Fruit fly (Drosophila melanogaster) whole organism, embryonic: ENCODE measurements around the gene Rh2.

Experiments
- Aef1 ChIP-seq: fragments of 200-800 bp; sonication (Bioruptor generic); IDR thresholded peaks from 3 replicates; pipeline ENCODE4 v1.3.6; 2022; ENCODE audit warnings: missing biosample characterization, missing genetic modification characterization
- CG10321 ChIP-seq: fragments of 200-800 bp; sonication (Bioruptor generic); IDR thresholded peaks from 2 replicates; pipeline ENCODE4 v1.3.6; 2022; ENCODE audit warnings: missing biosample characterization, missing genetic modification characterization
- CG10366 ChIP-seq: fragments of 200-800 bp; sonication (Bioruptor generic); IDR thresholded peaks from 2 replicates; pipeline ENCODE4 v1.3.6; 2022; ENCODE audit warnings: missing biosample characterization, missing genetic modification characterization
- CG10565 ChIP-seq: fragments of 200-800 bp; sonication (Bioruptor generic); optimal IDR thresholded peaks from 3 replicates; lab custom pipeline; 2016; ENCODE audit warnings: missing biosample characterization, mild to moderate bottlenecking, missing genetic modification characterization
- CG12071 ChIP-seq: fragments of 200-800 bp; sonication (Bioruptor generic); optimal IDR thresholded peaks from 3 replicates; lab custom pipeline; 2018; ENCODE audit warnings: missing biosample characterization, mild to moderate bottlenecking, missing genetic modification characterization
- CG12299 ChIP-seq: fragments of 200-800 bp; sonication (Bioruptor generic); optimal IDR thresholded peaks from 2 replicates; lab custom pipeline; 2018; ENCODE audit warnings: missing biosample characterization, mild to moderate bottlenecking, missing genetic modification characterization
- CG13296 ChIP-seq: fragments of 200-800 bp; sonication (Bioruptor generic); optimal IDR thresholded peaks from 3 replicates; lab custom pipeline; 2018; ENCODE audit warnings: missing biosample characterization, mild to moderate bottlenecking, missing genetic modification characterization
- CG15514 ChIP-seq: fragments of 200-800 bp; sonication (Bioruptor generic); optimal IDR thresholded peaks from 3 replicates; lab custom pipeline; 2017; ENCODE audit warnings: missing biosample characterization, missing genetic modification characterization, mild to moderate bottlenecking, moderate library complexity, missing genetic modification reagents
- CG15601 ChIP-seq: fragments of 200-800 bp; sonication (Bioruptor generic); optimal IDR thresholded peaks from 3 replicates; lab custom pipeline; 2019; ENCODE audit warnings: missing biosample characterization, mild to moderate bottlenecking, missing genetic modification characterization, moderate library complexity
- CG16815 ChIP-seq: fragments of 200-800 bp; sonication (Bioruptor generic); optimal IDR thresholded peaks from 3 replicates; lab custom pipeline; 2017; ENCODE audit warnings: missing biosample characterization, mild to moderate bottlenecking, missing genetic modification characterization
- CG16863 ChIP-seq: fragments of 200-800 bp; sonication (Bioruptor generic); optimal IDR thresholded peaks from 3 replicates; lab custom pipeline; 2016; ENCODE audit warnings: missing biosample characterization, missing genetic modification characterization
- CG2712 ChIP-seq: fragments of 200-800 bp; optimal IDR thresholded peaks from 3 replicates; lab custom pipeline; 2019; ENCODE audit warnings: missing biosample characterization, mild to moderate bottlenecking, missing genetic modification characterization, moderate library complexity
- CG32767 ChIP-seq: fragments of 200-800 bp; sonication (Bioruptor generic); IDR thresholded peaks from 2 replicates; pipeline ENCODE4 v1.3.6; 2022; ENCODE audit warnings: missing biosample characterization, missing genetic modification characterization
- CG33213 ChIP-seq: fragments of 200-800 bp; sonication (Bioruptor generic); optimal IDR thresholded peaks from 3 replicates; lab custom pipeline; 2016; ENCODE audit warnings: missing biosample characterization, missing genetic modification characterization
- CG3407 ChIP-seq: fragments of 200-800 bp; sonication (Bioruptor generic); optimal IDR thresholded peaks from 2 replicates; lab custom pipeline; 2018; ENCODE audit warnings: missing biosample characterization, mild to moderate bottlenecking, missing genetic modification characterization
- CG4360 ChIP-seq: fragments of 200-800 bp; sonication (Bioruptor generic); IDR thresholded peaks from 2 replicates; pipeline ENCODE4 v1.3.6; 2022; ENCODE audit warnings: missing biosample characterization, missing genetic modification characterization
- CG4730 ChIP-seq: fragments of 200-800 bp; sonication (Bioruptor generic); IDR thresholded peaks from 2 replicates; pipeline ENCODE4 v1.3.6; 2022; ENCODE audit warnings: missing biosample characterization, missing genetic modification characterization
- CG7963 ChIP-seq: fragments of 200-800 bp; sonication (Bioruptor generic); IDR thresholded peaks from 3 replicates; pipeline ENCODE4 v1.3.6; 2022; ENCODE audit warnings: missing biosample characterization, missing genetic modification characterization; ENCODE audit not compliant: partially characterized antibody
- CG8478 ChIP-seq: fragments of >200 bp; optimal IDR thresholded peaks from 2 replicates; lab custom pipeline; 2018
- CG8924 ChIP-seq: fragments of 200-800 bp; optimal IDR thresholded peaks from 3 replicates; lab custom pipeline; 2019; ENCODE audit warnings: missing biosample characterization, mild to moderate bottlenecking, missing genetic modification characterization, moderate library complexity
- CG9727 ChIP-seq: fragments of 200-800 bp; sonication (Bioruptor generic); optimal IDR thresholded peaks from 3 replicates; lab custom pipeline; 2017; ENCODE audit warnings: missing biosample characterization, mild to moderate bottlenecking, missing genetic modification characterization
- CkIIα-i1 ChIP-seq: fragments of 200-800 bp; sonication (Bioruptor generic); IDR thresholded peaks from 2 replicates; pipeline ENCODE4 v1.3.6; 2022; ENCODE audit warnings: missing biosample characterization, missing genetic modification characterization
- Dbx ChIP-seq: fragments of 200-800 bp; sonication (Bioruptor generic); IDR thresholded peaks from 3 replicates; pipeline ENCODE4 v1.3.6; 2022; ENCODE audit warnings: missing biosample characterization, missing genetic modification characterization
- Dek ChIP-seq: fragments of 200-800 bp; sonication (Bioruptor generic); optimal IDR thresholded peaks from 3 replicates; lab custom pipeline; 2019; ENCODE audit warnings: missing biosample characterization, mild to moderate bottlenecking, missing genetic modification characterization, moderate library complexity
- E2f1 ChIP-seq: fragments of 200-800 bp; sonication (Bioruptor generic); IDR thresholded peaks from 2 replicates; pipeline ENCODE4 v1.3.6; 2022; ENCODE audit warnings: missing biosample characterization, missing genetic modification characterization
- Eip74EF ChIP-seq, 2 experiments: fragments of 200-800 bp in 1 of 2; fragments of >200 bp in 1 of 2; sonication (Bioruptor generic) in 1 of 2; optimal IDR thresholded peaks; 2 replicates each; lab custom pipeline; 2017 to 2019; ENCODE audit warnings: missing biosample characterization in 2 of 2, missing genetic modification characterization in 2 of 2, mild to moderate bottlenecking in 1 of 2, moderate library complexity in 1 of 2
- Fer3 ChIP-seq: fragments of 200-800 bp; sonication (Bioruptor generic); optimal IDR thresholded peaks from 2 replicates; lab custom pipeline; 2018; ENCODE audit warnings: missing biosample characterization, mild to moderate bottlenecking, missing genetic modification characterization, moderate library complexity
- Hr3 ChIP-seq: fragments of 200-800 bp; sonication (Bioruptor generic); optimal IDR thresholded peaks from 3 replicates; lab custom pipeline; 2016; ENCODE audit warnings: missing biosample characterization, missing genetic modification characterization
- Lim3 ChIP-seq: fragments of 200-800 bp; sonication (Bioruptor generic); IDR thresholded peaks from 2 replicates; pipeline ENCODE4 v1.3.6; 2022; ENCODE audit warnings: missing biosample characterization, missing genetic modification characterization
- NFAT ChIP-seq: fragments of 200-800 bp; sonication (Bioruptor generic); IDR thresholded peaks from 2 replicates; pipeline ENCODE4 v1.3.6; 2022; ENCODE audit warnings: missing biosample characterization, missing genetic modification characterization
- Neu2 ChIP-seq: fragments of 200-800 bp; sonication (Bioruptor generic); optimal IDR thresholded peaks from 3 replicates; lab custom pipeline; 2016; ENCODE audit warnings: missing biosample characterization, missing genetic modification characterization, borderline replicate concordance
- NfI ChIP-seq: fragments of 200-800 bp; sonication (Bioruptor generic); optimal IDR thresholded peaks from 3 replicates; lab custom pipeline; 2018; ENCODE audit warnings: missing biosample characterization, mild to moderate bottlenecking, missing genetic modification characterization, moderate library complexity
- Pdp1 ChIP-seq, 2 experiments: fragments of 200-800 bp; sonication (Bioruptor generic); optimal IDR thresholded peaks; 3 replicates each; lab custom pipeline; 2016; ENCODE audit warnings: missing biosample characterization in 2 of 2, missing genetic modification characterization in 2 of 2, mild to moderate bottlenecking in 1 of 2, moderate library complexity in 1 of 2
- Six4 ChIP-seq: fragments of 200-800 bp; sonication (Bioruptor generic); optimal IDR thresholded peaks from 2 replicates; lab custom pipeline; 2016; ENCODE audit warnings: missing biosample characterization, missing genetic modification characterization
- Sry-δ ChIP-seq: fragments of 200-800 bp; sonication (Bioruptor generic); optimal IDR thresholded peaks from 2 replicates; lab custom pipeline; 2016; ENCODE audit warnings: missing biosample characterization, missing genetic modification characterization
- Trl ChIP-seq, 3 experiments: fragments of >200 bp in 2 of 3; fragments of 200-800 bp in 1 of 3; sonication (Bioruptor generic) in 1 of 3; optimal IDR thresholded peaks; 2 replicates in 1 of 3; 3 replicates in 2 of 3; lab custom pipeline; 2016 to 2017; ENCODE audit warnings: missing biosample characterization in 1 of 3, missing genetic modification characterization in 1 of 3
- YL-1 ChIP-seq: fragments of 200-800 bp; sonication (Bioruptor generic); optimal IDR thresholded peaks from 3 replicates; lab custom pipeline; 2017; ENCODE audit warnings: missing biosample characterization, mild to moderate bottlenecking, missing genetic modification characterization
- ab ChIP-seq: fragments of 200-800 bp; sonication (Bioruptor generic); optimal IDR thresholded peaks from 2 replicates; lab custom pipeline; 2016; ENCODE audit warnings: missing biosample characterization, missing genetic modification characterization
- chinmo ChIP-seq: fragments of 200-800 bp; sonication (Bioruptor generic); IDR thresholded peaks from 4 replicates; pipeline ENCODE4 v1.3.6; 2022; ENCODE audit warnings: missing biosample characterization, missing genetic modification characterization; ENCODE audit not compliant: partially characterized antibody
- chm ChIP-seq: fragments of 200-800 bp; sonication (Bioruptor generic); IDR thresholded peaks from 2 replicates; pipeline ENCODE4 v1.3.6; 2022; ENCODE audit warnings: missing biosample characterization, missing genetic modification characterization
- cwo ChIP-seq: fragments of 200-800 bp; sonication (Bioruptor generic); optimal IDR thresholded peaks from 3 replicates; lab custom pipeline; 2017; ENCODE audit warnings: missing biosample characterization, missing genetic modification characterization, mild to moderate bottlenecking, moderate library complexity, missing genetic modification reagents
- dmrt99B ChIP-seq: fragments of 200-800 bp; sonication (Bioruptor generic); optimal IDR thresholded peaks from 2 replicates; lab custom pipeline; 2018; ENCODE audit warnings: missing biosample characterization, mild to moderate bottlenecking, missing genetic modification characterization, moderate library complexity
- ewg ChIP-seq: fragments of 200-800 bp; sonication (Bioruptor generic); optimal IDR thresholded peaks from 3 replicates; lab custom pipeline; 2017; ENCODE audit warnings: mild to moderate bottlenecking, missing biosample characterization, missing genetic modification reagents, missing genetic modification characterization
- fd64A ChIP-seq: fragments of 200-800 bp; sonication (Bioruptor generic); optimal IDR thresholded peaks from 3 replicates; lab custom pipeline; 2018; ENCODE audit warnings: missing biosample characterization, mild to moderate bottlenecking, missing genetic modification characterization
- gro ChIP-seq: fragments of 200-800 bp; sonication (Bioruptor generic); optimal IDR thresholded peaks from 2 replicates; lab custom pipeline; 2016; ENCODE audit warnings: missing biosample characterization, missing genetic modification characterization
- h ChIP-seq: fragments of >200 bp; optimal IDR thresholded peaks from 2 replicates; lab custom pipeline; 2017
- jumu ChIP-seq: fragments of 200-800 bp; sonication (Bioruptor generic); optimal IDR thresholded peaks from 3 replicates; lab custom pipeline; 2016; ENCODE audit warnings: missing biosample characterization, missing genetic modification characterization
- so ChIP-seq: fragments of 200-800 bp; sonication (Bioruptor generic); IDR thresholded peaks from 3 replicates; pipeline ENCODE4 v1.3.6; 2022; ENCODE audit warnings: missing biosample characterization, missing genetic modification characterization
- sr ChIP-seq: fragments of 200-800 bp; sonication (Bioruptor generic); IDR thresholded peaks from 3 replicates; pipeline ENCODE4 v1.3.6; 2022; ENCODE audit warnings: missing biosample characterization, missing genetic modification characterization
- wek ChIP-seq: fragments of 200-800 bp; sonication (Bioruptor generic); optimal IDR thresholded peaks from 3 replicates; lab custom pipeline; 2018; ENCODE audit warnings: missing biosample characterization, mild to moderate bottlenecking, missing genetic modification characterization, moderate library complexity
- yki ChIP-seq: fragments of >200 bp; optimal IDR thresholded peaks from 3 replicates; lab custom pipeline; 2018

Gene Rh2

dm6 chr3R:18928346-18928917 is 29.2 kb downstream of the Rh2 start, which contains the start of gene Mpc1 (continued):
- no peak for TF ChIP-seq CkIIα-i1 (GFP tag; lab: Robert Waterston, UW)
- TF ChIP-seq CG13296 (GFP tag; lab: Kevin White, UChicago), result no peak
- peak; percentile 80 for TF ChIP-seq YL-1 (GFP tag; lab: Kevin White, UChicago)
- peak; percentile 78 for TF ChIP-seq Sry-δ (GFP tag; lab: Kevin White, UChicago)
- TF ChIP-seq CG10321 (GFP tag; lab: Robert Waterston, UW), result no peak
- no peak for TF ChIP-seq Neu2
- peak; percentile 20; the same call in 1 of the 2 replicates for TF ChIP-seq CG10366 (GFP tag; lab: Robert Waterston, UW)
- TF ChIP-seq Trl (optimal IDR thresholded peaks at IDR 0.05; lab: Kevin White, UChicago), result no peak
- no peak for TF ChIP-seq Trl (GFP tag; optimal IDR thresholded peaks at IDR 0.05; lab: Kevin White, UChicago)
- TF ChIP-seq CG16863 (GFP tag; lab: Kevin White, UChicago), result no peak
- TF ChIP-seq CG3407 (GFP tag; lab: Kevin White, UChicago), result no peak
- TF ChIP-seq CG16815 (GFP tag; lab: Kevin White, UChicago), result no peak
- TF ChIP-seq Dek (tag; lab: Kevin White, UChicago), result no peak
- TF ChIP-seq chm (GFP tag; lab: Robert Waterston, UW), result no peak
- TF ChIP-seq dmrt99B (tag; lab: Kevin White, UChicago), result no peak
- peak; percentile 24 for TF ChIP-seq CG2712 (tag; lab: Kevin White, UChicago)
- TF ChIP-seq Hr3 (GFP tag; lab: Kevin White, UChicago), result no peak
- peak; percentile 68 for TF ChIP-seq CG7963 (GFP tag; lab: Robert Waterston, UW)
- no peak for TF ChIP-seq gro
- no peak for TF ChIP-seq CG4730
- no peak for TF ChIP-seq CG32767 (GFP tag; lab: Robert Waterston, UW)
- TF ChIP-seq CG10565 (GFP tag; lab: Kevin White, UChicago), result no peak
- TF ChIP-seq NFAT (GFP tag; lab: Robert Waterston, UW), result peak; percentile 61
- no peak for TF ChIP-seq E2f1 (GFP tag; lab: Robert Waterston, UW)
- no peak for TF ChIP-seq CG12071 (GFP tag; lab: Kevin White, UChicago)
- TF ChIP-seq CG8924, result peak; percentile 56
- TF ChIP-seq ab, result no peak
- no peak for TF ChIP-seq Six4 (GFP tag; lab: Kevin White, UChicago)
- no peak for TF ChIP-seq ewg (GFP tag; lab: Kevin White, UChicago)
- peak in 1 of 2 experiments; percentile 98 for TF ChIP-seq Pdp1 (GFP tag; optimal IDR thresholded peaks at IDR 0.05; lab: Kevin White, UChicago)
- no peak for TF ChIP-seq yki (lab: Kevin White, UChicago)
- TF ChIP-seq Lim3, result no peak
- no peak for TF ChIP-seq CG8478 (lab: Kevin White, UChicago)
- TF ChIP-seq wek (GFP tag; lab: Kevin White, UChicago), result peak; percentile 2
- no peak for TF ChIP-seq fd64A (GFP tag; lab: Kevin White, UChicago)
- no peak for TF ChIP-seq Dbx (GFP tag; lab: Robert Waterston, UW)
- no peak for TF ChIP-seq sr (GFP tag; lab: Robert Waterston, UW)
- no peak for TF ChIP-seq Eip74EF (GFP tag; optimal IDR thresholded peaks at IDR 0.05; lab: Kevin White, UChicago)
- no peak for TF ChIP-seq cwo
- TF ChIP-seq CG4360 (GFP tag; lab: Robert Waterston, UW), result peak; percentile 97
- TF ChIP-seq CG15514 (GFP tag; lab: Kevin White, UChicago), result no peak
- no peak for TF ChIP-seq Fer3
- no peak for TF ChIP-seq so (GFP tag; lab: Robert Waterston, UW)
- TF ChIP-seq h (lab: Kevin White, UChicago), result no peak
- TF ChIP-seq jumu, result no peak
- no peak for TF ChIP-seq NfI (GFP tag; lab: Kevin White, UChicago)
- peak; percentile 56; the same call in 1 of the 4 replicates for TF ChIP-seq chinmo (GFP tag; lab: Robert Waterston, UW)
- TF ChIP-seq Aef1 (GFP tag; lab: Robert Waterston, UW), result peak; percentile 8; the same call in 1 of the 3 replicates
- TF ChIP-seq CG33213, result no peak
- no peak for TF ChIP-seq CG15601 (tag; lab: Kevin White, UChicago)
- no peak for TF ChIP-seq CG12299 (tag; lab: Kevin White, UChicago)
- no peak for TF ChIP-seq CG9727 (GFP tag; lab: Kevin White, UChicago)
